Worm (Caenorhabditis elegans): ENCODE data around the gene ZK686.5.

Gene ZK686.5

ce11 chrIII:7729534-7730061 lies 37.7 kb downstream of the ZK686.5 start, which contains the start of gene ZK112.4 (continued):
- TF ChIP-seq odd-2 (tag; optimal IDR thresholded peaks at IDR 0.05) = no peak
- no peak for TF ChIP-seq K09A11.1 (tag; optimal IDR thresholded peaks at IDR 0.05; ENCODE audit: insufficient read depth)
- TF ChIP-seq hlh-6 (tag; optimal IDR thresholded peaks at IDR 0.05) = no peak
- TF ChIP-seq ceh-34 (tag; optimal IDR thresholded peaks at IDR 0.05) = peak; percentile 88
- TF ChIP-seq fkh-6 (tag; optimal IDR thresholded peaks at IDR 0.05) = no peak
- TF ChIP-seq ahr-1 (tag; optimal IDR thresholded peaks at IDR 0.05) = no peak
- TF ChIP-seq nhr-232 (tag; optimal IDR thresholded peaks at IDR 0.05) = no peak
- peak; percentile 58 for TF ChIP-seq ceh-14 (tag; optimal IDR thresholded peaks at IDR 0.05)
- TF ChIP-seq nfya-1 (tag; optimal IDR thresholded peaks at IDR 0.05) = peak; percentile 54
- TF ChIP-seq fkh-10 (GFP tag; optimal IDR thresholded peaks at IDR 0.05) = no peak
- no peak for TF ChIP-seq nhr-11 (tag; optimal IDR thresholded peaks at IDR 0.05)
- no peak for TF ChIP-seq unc-86 (tag; optimal IDR thresholded peaks at IDR 0.05)
- TF ChIP-seq zip-5 (tag; optimal IDR thresholded peaks at IDR 0.05) = no peak
- peak; percentile 29 for TF ChIP-seq elt-2 (tag; optimal IDR thresholded peaks at IDR 0.05)
- no peak for TF ChIP-seq gmeb-2 (tag; optimal IDR thresholded peaks at IDR 0.05)
- TF ChIP-seq pha-2 (tag; optimal IDR thresholded peaks at IDR 0.05) = no peak

ce11 chrIII:7729062-7729461 lies 38.3 kb downstream of the ZK686.5 start:
- TF ChIP-seq sdc-2 (tag; optimal IDR thresholded peaks at IDR 0.05) (no peak), npax-4 (tag; optimal IDR thresholded peaks at IDR 0.05) (peak; percentile 7), syd-9 (tag; optimal IDR thresholded peaks at IDR 0.05) (no peak)

DNA sequence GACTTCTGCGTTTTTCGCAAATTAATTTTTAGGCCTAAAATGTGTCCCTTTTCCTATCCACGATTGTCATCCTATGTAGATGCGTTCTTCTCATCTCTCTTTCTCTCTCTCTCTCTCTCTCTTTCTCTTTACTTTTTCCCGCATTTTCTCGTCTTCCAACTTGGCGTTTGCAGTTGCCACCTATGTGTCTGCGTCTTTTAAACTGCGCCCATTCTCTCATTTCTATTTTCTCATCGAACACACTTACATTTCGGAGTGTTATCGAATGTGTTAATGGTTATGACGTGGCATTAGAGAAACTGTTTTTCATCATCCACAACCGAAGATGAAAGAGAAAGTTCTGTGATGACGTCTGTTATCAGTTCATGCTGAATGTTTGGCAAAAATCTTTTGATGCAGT lies 38.8 kb downstream of the ZK686.5 start:
- TF ChIP-seq nhr-232 (tag; optimal IDR thresholded peaks at IDR 0.05) = no peak
- TF ChIP-seq unc-55 (GFP tag; optimal IDR thresholded peaks at IDR 0.05) = no peak
- peak; percentile 13 for TF ChIP-seq rnt-1 (tag; optimal IDR thresholded peaks at IDR 0.05)
- TF ChIP-seq nfya-1 (tag; optimal IDR thresholded peaks at IDR 0.05) = peak; percentile 45
- TF ChIP-seq ceh-31 (tag; optimal IDR thresholded peaks at IDR 0.05) = peak; percentile 26
- TF ChIP-seq T23F11.4 (GFP tag; optimal IDR thresholded peaks at IDR 0.05) = no peak
- TF ChIP-seq tbx-2 (tag; optimal IDR thresholded peaks at IDR 0.05) = peak; percentile 31
- TF ChIP-seq ref-2 (tag; optimal IDR thresholded peaks at IDR 0.05) = peak; percentile 59
- TF ChIP-seq fax-1 (tag; optimal IDR thresholded peaks at IDR 0.05) = no peak

ce11 chrIII:7726500-7726899 lies 40.8 kb downstream of the ZK686.5 start:
- TF ChIP-seq ceh-45 (GFP tag; IDR thresholded peaks at IDR 0.05) = no peak
- no peak for TF ChIP-seq Y22D7AL.16 (tag; optimal IDR thresholded peaks at IDR 0.05)
- no peak for TF ChIP-seq hlh-13 (GFP tag; optimal IDR thresholded peaks at IDR 0.05)
- TF ChIP-seq mec-3 (tag; optimal IDR thresholded peaks at IDR 0.05; ENCODE audit: borderline replicate concordance) = no peak
- no peak for TF ChIP-seq fax-1 (tag; optimal IDR thresholded peaks at IDR 0.05)
- no peak for TF ChIP-seq fkh-10 (GFP tag; optimal IDR thresholded peaks at IDR 0.05)
- no peak for TF ChIP-seq unc-3 (GFP tag; conservative IDR thresholded peaks at IDR 0.05)
- TF ChIP-seq unc-3 (tag; optimal IDR thresholded peaks at IDR 0.05) = no peak
- TF ChIP-seq ref-2 (tag; optimal IDR thresholded peaks at IDR 0.05) = no peak
- TF ChIP-seq nhr-232 (tag; optimal IDR thresholded peaks at IDR 0.05) = no peak
- TF ChIP-seq ets-4 (tag; optimal IDR thresholded peaks at IDR 0.05) = no peak
- TF ChIP-seq tbx-2 (tag; optimal IDR thresholded peaks at IDR 0.05) = no peak
- TF ChIP-seq ceh-48 (tag; optimal IDR thresholded peaks at IDR 0.05) = no peak
- no peak for TF ChIP-seq zip-5 (tag; optimal IDR thresholded peaks at IDR 0.05)

DNA sequence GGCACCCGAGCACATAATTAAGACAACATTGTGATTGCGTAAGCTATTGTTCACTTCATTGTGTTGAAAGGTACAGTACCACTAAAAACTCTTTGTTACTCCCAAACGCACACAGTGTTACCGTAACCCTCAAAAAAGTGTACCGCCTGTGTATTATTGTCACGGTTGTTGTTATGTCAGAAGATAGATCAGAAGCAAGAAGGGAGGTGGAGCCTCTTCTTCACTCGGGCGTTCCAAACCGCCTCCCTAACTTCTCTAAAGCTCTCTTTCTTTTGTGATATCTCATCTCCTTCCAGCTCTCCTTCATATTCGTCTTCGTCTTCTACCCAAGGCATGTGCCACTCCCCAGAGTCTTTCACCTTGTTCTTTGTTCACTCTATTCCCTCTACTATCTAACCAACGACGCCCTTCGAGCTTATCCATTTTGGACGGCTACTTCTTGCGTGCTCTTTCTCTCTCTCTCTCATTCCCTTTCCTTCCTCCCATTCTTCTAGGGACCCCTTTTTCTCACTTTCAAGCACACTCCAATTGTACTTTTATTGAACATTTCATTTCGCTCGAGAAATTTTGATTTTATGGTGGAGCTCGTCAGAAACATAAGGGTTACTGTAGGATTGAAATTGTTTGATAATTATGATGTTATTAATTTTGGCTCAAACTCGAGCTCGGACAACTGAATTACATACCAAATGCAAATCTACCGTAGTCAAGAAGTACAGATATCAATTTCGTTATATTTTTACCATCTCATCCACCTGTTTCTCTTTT lies 41.6 kb downstream of the ZK686.5 start:
- TF ChIP-seq C38D4.7 (GFP tag; optimal IDR thresholded peaks at IDR 0.05) = no peak
- no peak for TF ChIP-seq ets-4 (tag; optimal IDR thresholded peaks at IDR 0.05)
- TF ChIP-seq pros-1 (tag; optimal IDR thresholded peaks at IDR 0.05) = no peak
- TF ChIP-seq ceh-6 (GFP tag; optimal IDR thresholded peaks at IDR 0.05) = no peak
- no peak for TF ChIP-seq T23F11.4 (GFP tag; optimal IDR thresholded peaks at IDR 0.05)
- TF ChIP-seq fkh-10 (GFP tag; optimal IDR thresholded peaks at IDR 0.05) = no peak
- peak; percentile 47 for TF ChIP-seq sox-2 (GFP tag; IDR thresholded peaks at IDR 0.05)
- no peak for TF ChIP-seq hlh-15 (tag; optimal IDR thresholded peaks at IDR 0.05)
- TF ChIP-seq pha-4 (tag; optimal IDR thresholded peaks at IDR 0.05) = no peak
- TF ChIP-seq ceh-31 (tag; optimal IDR thresholded peaks at IDR 0.05) = peak; percentile 18
- no peak for TF ChIP-seq ceh-14 (tag; optimal IDR thresholded peaks at IDR 0.05)
- no peak for TF ChIP-seq ceh-34 (tag; optimal IDR thresholded peaks at IDR 0.05)
- TF ChIP-seq pag-3 (tag; optimal IDR thresholded peaks at IDR 0.05; ENCODE audit: borderline replicate concordance) = no peak
- no peak for TF ChIP-seq ceh-22 (tag; optimal IDR thresholded peaks at IDR 0.05)
- peak; percentile 34 for TF ChIP-seq nfya-1 (tag; optimal IDR thresholded peaks at IDR 0.05)
- no peak for TF ChIP-seq ceh-9 (tag; optimal IDR thresholded peaks at IDR 0.05)
- TF ChIP-seq ceh-48 (tag; optimal IDR thresholded peaks at IDR 0.05) = no peak
- TF ChIP-seq Y22D7AL.16 (tag; optimal IDR thresholded peaks at IDR 0.05) = no peak

Measured in whole organism, late embryonic.